Worm (Caenorhabditis elegans): ENCODE measurements around the gene E02H4.5.

- TF ChIP-seq ama-1 (optimal IDR thresholded peaks at IDR 0.05) (no peak), B0310.2 (tag; optimal IDR thresholded peaks at IDR 0.05) (no peak), ets-7 (tag; optimal IDR thresholded peaks at IDR 0.05) (no peak), hmbx-1 (tag; optimal IDR thresholded peaks at IDR 0.05) (no peak), pes-1 (GFP tag; IDR thresholded peaks at IDR 0.05) (no peak), sea-1 (GFP tag; conservative IDR thresholded peaks at IDR 0.05) (no peak), tbx-11 (GFP tag; IDR thresholded peaks at IDR 0.05) (no peak), tbx-37 (GFP tag; conservative IDR thresholded peaks at IDR 0.05) (no peak), hmg-4 (GFP tag; optimal IDR thresholded peaks at IDR 0.05) (no peak)
These were observed 11.5 kb downstream of the E02H4.5 start, which contains the start of gene K04C1.3 for ce11 chrX:14243345-14243961.

All from whole organism, early embryonic.